Worm (Caenorhabditis elegans) whole organism, L4 larva: Measurements from ENCODE around the gene trm-1.
A peak's percentile ranks its signal among the peaks of the same experiment; 100 is the strongest.

Experiments used
- Y75B8A.6 ChIP-seq: fragments of 200-800 bp; sonication (Bioruptor generic); IDR thresholded peaks from 2 replicates; pipeline ENCODE4 v1.3.6; 2022; ENCODE audit warnings: missing genetic modification reagents, missing genetic modification characterization, missing compliant biosample characterization
- ZK337.2 ChIP-seq: fragments of 200-800 bp; sonication (Bioruptor generic); IDR thresholded peaks from 2 replicates; pipeline ENCODE4 v1.3.6; 2022; ENCODE audit warnings: missing genetic modification reagents, missing genetic modification characterization, missing compliant biosample characterization
- aly-2 ChIP-seq: sonication (generic microtip); optimal IDR thresholded peaks from 2 replicates; lab custom pipeline; 2018; ENCODE audit warnings: missing biosample characterization, missing genetic modification characterization
- ama-1 ChIP-seq: fragments of 150-350 bp; optimal IDR thresholded peaks from 2 replicates; lab custom pipeline; 2014; ENCODE audit warnings: inconsistent platforms, mixed read lengths
- ceh-20 ChIP-seq: fragments of 200-800 bp; sonication (Bioruptor generic); IDR thresholded peaks from 2 replicates; pipeline ENCODE4 v1.3.6; 2022; ENCODE audit warnings: missing genetic modification reagents, missing genetic modification characterization, missing compliant biosample characterization
- ceh-44 ChIP-seq: fragments of 200-800 bp; sonication (Bioruptor generic); IDR thresholded peaks from 2 replicates; pipeline ENCODE4 v1.3.6; 2022; ENCODE audit warnings: missing genetic modification reagents, missing genetic modification characterization, missing compliant biosample characterization
- ceh-62 ChIP-seq: sonication (generic microtip); optimal IDR thresholded peaks from 2 replicates; lab custom pipeline; 2017; ENCODE audit warnings: missing biosample characterization, missing genetic modification characterization
- ces-1 ChIP-seq: fragments of 150-350 bp; sonication (generic microtip); optimal IDR thresholded peaks from 4 replicates; lab custom pipeline; 2014; ENCODE audit warnings: missing biosample characterization, missing genetic modification reagents, missing genetic modification characterization
- daf-12 ChIP-seq: fragments of 150-350 bp; optimal IDR thresholded peaks from 2 replicates; lab custom pipeline; 2014; ENCODE audit warnings: missing biosample characterization, missing genetic modification reagents, missing genetic modification characterization
- daf-16 ChIP-seq, 3 experiments: sonication (generic microtip); optimal IDR thresholded peaks; 2 replicates each; lab custom pipeline; 2016 to 2017; ENCODE audit warnings: missing genetic modification characterization in 3 of 3, missing genetic modification reagents in 3 of 3, mild to moderate bottlenecking in 2 of 3, missing compliant biosample characterization in 2 of 3, missing biosample characterization in 1 of 3, moderate library complexity in 1 of 3
- daf-19 ChIP-seq: fragments of 200-800 bp; sonication (Bioruptor generic); conservative IDR thresholded peaks from 2 replicates; pipeline ENCODE4 v1.3.6; 2022; ENCODE audit warnings: missing genetic modification characterization, missing compliant biosample characterization
- dmd-6 ChIP-seq: fragments of 200-800 bp; sonication (Bioruptor generic); IDR thresholded peaks from 2 replicates; pipeline ENCODE4 v1.3.6; 2022; ENCODE audit warnings: missing genetic modification reagents, missing genetic modification characterization, missing compliant biosample characterization
- dmd-9 ChIP-seq: fragments of 200-800 bp; sonication (Bioruptor generic); IDR thresholded peaks from 2 replicates; pipeline ENCODE4 v1.3.6; 2022; ENCODE audit warnings: missing genetic modification reagents, missing genetic modification characterization, missing compliant biosample characterization
- dve-1 ChIP-seq: sonication (generic microtip); optimal IDR thresholded peaks from 2 replicates; lab custom pipeline; 2017; ENCODE audit warnings: antibody characterized with exemption, mild to moderate bottlenecking, missing genetic modification characterization, missing compliant biosample characterization; ENCODE audit not compliant: insufficient read depth
- hlh-11 ChIP-seq: fragments of 200-800 bp; sonication (Bioruptor generic); optimal IDR thresholded peaks from 2 replicates; lab custom pipeline; 2018; ENCODE audit warnings: mild to moderate bottlenecking, missing genetic modification characterization, missing compliant biosample characterization
- hlh-30 ChIP-seq: sonication (generic microtip); optimal IDR thresholded peaks from 2 replicates; lab custom pipeline; 2017; ENCODE audit warnings: antibody characterized with exemption, mild to moderate bottlenecking, missing genetic modification characterization, missing compliant biosample characterization; ENCODE audit not compliant: insufficient read depth
- lin-1 ChIP-seq: fragments of 200-800 bp; sonication (Bioruptor generic); IDR thresholded peaks from 2 replicates; pipeline ENCODE4 v1.3.6; 2022; ENCODE audit warnings: missing genetic modification reagents, missing genetic modification characterization, missing compliant biosample characterization
- lin-38 ChIP-seq: fragments of 200-800 bp; sonication (Bioruptor generic); IDR thresholded peaks from 2 replicates; pipeline ENCODE4 v1.3.6; 2022; ENCODE audit warnings: missing genetic modification reagents, missing genetic modification characterization, missing compliant biosample characterization
- lin-39 ChIP-seq: fragments of 150-350 bp; optimal IDR thresholded peaks from 2 replicates; lab custom pipeline; 2014; ENCODE audit warnings: missing biosample characterization, missing genetic modification reagents, missing genetic modification characterization
- nhr-10 ChIP-seq: fragments of 150-350 bp; optimal IDR thresholded peaks from 2 replicates; lab custom pipeline; 2014; ENCODE audit warnings: missing biosample characterization, missing genetic modification characterization
- nhr-102 ChIP-seq: sonication (generic microtip); optimal IDR thresholded peaks from 2 replicates; lab custom pipeline; 2016; ENCODE audit warnings: mild to moderate bottlenecking, missing genetic modification characterization, moderate library complexity, missing compliant biosample characterization
- nhr-11 ChIP-seq: fragments of 150-350 bp; optimal IDR thresholded peaks from 2 replicates; lab custom pipeline; 2014; ENCODE audit warnings: missing biosample characterization, missing genetic modification characterization
- nhr-111 ChIP-seq: fragments of 200-800 bp; sonication (Bioruptor generic); optimal IDR thresholded peaks from 2 replicates; lab custom pipeline; 2018; ENCODE audit warnings: mild to moderate bottlenecking, missing genetic modification characterization, missing compliant biosample characterization
- nhr-237 ChIP-seq: sonication (generic microtip); optimal IDR thresholded peaks from 2 replicates; lab custom pipeline; 2017; ENCODE audit warnings: missing biosample characterization, missing genetic modification characterization
- nhr-25 ChIP-seq: sonication (generic microtip); optimal IDR thresholded peaks from 2 replicates; lab custom pipeline; 2017; ENCODE audit warnings: missing genetic modification characterization, mild to moderate bottlenecking, missing compliant biosample characterization, antibody characterized with exemption, moderate library complexity, borderline replicate concordance; ENCODE audit not compliant: insufficient read depth
- nhr-28 ChIP-seq: fragments of 150-350 bp; optimal IDR thresholded peaks from 2 replicates; lab custom pipeline; 2014; ENCODE audit warnings: missing biosample characterization, missing genetic modification characterization
- nhr-41 ChIP-seq: fragments of 200-800 bp; sonication (Bioruptor generic); IDR thresholded peaks from 2 replicates; pipeline ENCODE4 v1.3.6; 2022; ENCODE audit warnings: missing genetic modification reagents, missing genetic modification characterization, missing compliant biosample characterization
- nhr-6 ChIP-seq: fragments of 150-350 bp; optimal IDR thresholded peaks from 2 replicates; lab custom pipeline; 2014; ENCODE audit warnings: missing biosample characterization, missing genetic modification characterization
- nhr-77 ChIP-seq: fragments of 150-350 bp; optimal IDR thresholded peaks from 2 replicates; lab custom pipeline; 2014; ENCODE audit warnings: missing biosample characterization, missing genetic modification characterization
- pha-4 ChIP-seq, 2 experiments: fragments of 150-350 bp in 1 of 2; fragments of 200-800 bp in 1 of 2; sonication (Bioruptor generic) in 1 of 2; IDR thresholded peaks in 1 of 2; optimal IDR thresholded peaks in 1 of 2; 2 replicates each; pipeline versions ENCODE4 v1.3.6 to Lab custom; 2014 to 2022; ENCODE audit warnings: missing genetic modification characterization in 2 of 2, missing genetic modification reagents in 2 of 2, missing biosample characterization in 1 of 2, missing compliant biosample characterization in 1 of 2
- pqm-1 ChIP-seq: sonication (generic microtip); optimal IDR thresholded peaks from 2 replicates; lab custom pipeline; 2017; ENCODE audit warnings: missing biosample characterization, missing genetic modification characterization
- sdz-12 ChIP-seq: fragments of 200-800 bp; sonication (Bioruptor generic); optimal IDR thresholded peaks from 2 replicates; lab custom pipeline; 2018; ENCODE audit warnings: mild to moderate bottlenecking, missing genetic modification characterization, missing compliant biosample characterization
- snpc-1.2 ChIP-seq: fragments of 200-800 bp; sonication (Bioruptor generic); IDR thresholded peaks from 2 replicates; pipeline ENCODE4 v1.3.6; 2022; ENCODE audit warnings: missing genetic modification reagents, missing genetic modification characterization, missing compliant biosample characterization
- unc-62 ChIP-seq, 3 experiments: fragments of 150-350 bp in 1 of 3; sonication (generic microtip); optimal IDR thresholded peaks in 2 of 3; peaks in 1 of 3; 1 replicate in 1 of 3; 2 replicates in 2 of 3; lab custom pipeline; 2014 to 2017; ENCODE audit warnings: missing biosample characterization in 3 of 3, missing genetic modification characterization in 3 of 3, missing genetic modification reagents in 3 of 3, missing genotype in 1 of 3
- zfp-2 ChIP-seq: sonication (generic microtip); optimal IDR thresholded peaks from 2 replicates; lab custom pipeline; 2016; ENCODE audit warnings: mild to moderate bottlenecking, missing genetic modification characterization, missing compliant biosample characterization
- zip-2 ChIP-seq: fragments of 150-350 bp; optimal IDR thresholded peaks from 2 replicates; lab custom pipeline; 2014; ENCODE audit warnings: missing biosample characterization, missing genetic modification characterization
- ztf-11 ChIP-seq: fragments of 150-350 bp; optimal IDR thresholded peaks from 2 replicates; lab custom pipeline; 2014; ENCODE audit warnings: missing biosample characterization, missing genetic modification characterization

trm-1 gene

ce11 chrV:14160698-14161097 lies 24.7 kb downstream of the trm-1 start, which contains the start of gene cest-1.2:
TSS of gene cest-1.2 (minus strand) at chrV:14160862.
- TF ChIP-seq ces-1 (GFP tag; lab: Kevin White, UChicago), result no peak
- TF ChIP-seq daf-19 (GFP tag; lab: Robert Waterston, UW), result no peak
- TF ChIP-seq dve-1 (tag; lab: Kevin White, UChicago), result peak; percentile 12
- no peak for TF ChIP-seq ceh-44
- no peak for TF ChIP-seq aly-2 (tag; lab: Kevin White, UChicago)
- TF ChIP-seq dmd-9 (GFP tag; lab: Robert Waterston, UW), result no peak
- no peak for TF ChIP-seq lin-38 (GFP tag; lab: Robert Waterston, UW)
- no peak for TF ChIP-seq nhr-102
- no peak for TF ChIP-seq daf-12 (tag; lab: Kevin White, UChicago)
- peak; percentile 1 for TF ChIP-seq hlh-30 (tag; lab: Kevin White, UChicago)
- peak; percentile 59 for TF ChIP-seq nhr-28 (tag; lab: Kevin White, UChicago)
- TF ChIP-seq nhr-10 (tag; lab: Kevin White, UChicago), result no peak
- no peak for TF ChIP-seq zfp-2 (tag; lab: Kevin White, UChicago)
- TF ChIP-seq pha-4 (GFP tag; IDR thresholded peaks at IDR 0.05; lab: Robert Waterston, UW), result no peak
- TF ChIP-seq pha-4 (tag; optimal IDR thresholded peaks at IDR 0.05; lab: Kevin White, UChicago), result no peak
- TF ChIP-seq lin-1 (GFP tag; lab: Robert Waterston, UW), result no peak
- no peak for TF ChIP-seq sdz-12 (GFP tag; lab: Kevin White, UChicago)
- TF ChIP-seq ceh-20 (GFP tag; lab: Robert Waterston, UW), result no peak
- no peak for TF ChIP-seq hlh-11 (tag; lab: Kevin White, UChicago)
- TF ChIP-seq nhr-6, result no peak
- no peak for TF ChIP-seq ceh-62
- TF ChIP-seq nhr-111 (GFP tag; lab: Kevin White, UChicago), result no peak
- no peak for TF ChIP-seq ama-1 (lab: Kevin White, UChicago)
- TF ChIP-seq nhr-25, result no peak
- no peak for TF ChIP-seq ztf-11 (tag; lab: Kevin White, UChicago)
- TF ChIP-seq nhr-11 (tag; lab: Kevin White, UChicago), result no peak
- TF ChIP-seq nhr-41 (GFP tag; lab: Robert Waterston, UW), result no peak
- no peak for TF ChIP-seq lin-39 (tag; lab: Kevin White, UChicago)
- peak; percentile 48 for TF ChIP-seq pqm-1 (tag; lab: Kevin White, UChicago)
- TF ChIP-seq ZK337.2 (GFP tag; lab: Robert Waterston, UW), result no peak
- TF ChIP-seq Y75B8A.6 (GFP tag; lab: Robert Waterston, UW), result no peak
- no peak for TF ChIP-seq nhr-237 (tag; lab: Kevin White, UChicago)
- peak; percentile 10 for TF ChIP-seq nhr-77 (tag; lab: Kevin White, UChicago)
- 0 out of 2 replicates have a peak, but pooled peaks have one; percentile 17 for TF ChIP-seq dmd-6 (GFP tag; lab: Robert Waterston, UW)
- TF ChIP-seq snpc-1.2 (GFP tag; lab: Robert Waterston, UW), result no peak
- TF ChIP-seq daf-16 (GFP tag; optimal IDR thresholded peaks at IDR 0.05; lab: Kevin White, UChicago), result no peak
- peak; percentile 66 for TF ChIP-seq daf-16 (tag; optimal IDR thresholded peaks at IDR 0.05; lab: Kevin White, UChicago)
- TF ChIP-seq zip-2 (tag; lab: Kevin White, UChicago), result no peak

DNA sequence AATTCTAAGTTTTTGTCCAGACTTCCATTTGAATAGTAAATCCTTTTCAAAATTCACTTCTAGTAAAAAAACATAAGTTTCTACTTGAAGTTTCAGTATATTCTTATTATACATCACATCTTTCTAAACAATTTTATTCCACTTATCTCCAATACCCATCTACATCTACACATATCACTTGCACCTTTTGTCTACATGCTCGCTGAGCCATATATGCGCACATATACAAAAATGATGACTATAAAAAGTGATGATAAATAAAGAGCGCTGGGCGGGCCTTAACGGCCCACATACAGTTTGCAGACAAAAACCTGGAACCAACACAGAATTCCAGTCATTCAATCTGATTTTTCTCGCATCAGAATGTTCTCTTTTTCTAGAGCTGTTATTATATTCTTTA lies 28.9 kb downstream of the trm-1 start, which contains the start of gene AH10.2:
TSS of gene AH10.2 (plus strand) at position 301 of the 400 bp plus-strand sequence.
- TF ChIP-seq nhr-10 (tag; lab: Kevin White, UChicago) (no peak), unc-62 (GFP tag; optimal IDR thresholded peaks at IDR 0.05 in 1 of 2; lab: Kevin White, UChicago) (peak in 1 of 2 experiments; percentile 64), unc-62 (tag; optimal IDR thresholded peaks at IDR 0.05; lab: Kevin White, UChicago) (no peak)
